Worm (Caenorhabditis elegans): Measurements from ENCODE around the gene F14F8.8.

F14F8.8 gene

ce11 chrV:16629600-16629999, 42.5 kb downstream of the F14F8.8 start, which contains the start of gene srd-21:
srd-21 (plus strand) TSS chrV:16629900.
- TF ChIP-seq nhr-20 (tag; optimal IDR thresholded peaks at IDR 0.05) (no peak), xbp-1 (tag; optimal IDR thresholded peaks at IDR 0.05) (no peak), pax-3 (tag; optimal IDR thresholded peaks at IDR 0.05) (no peak), egl-27 (tag; optimal IDR thresholded peaks at IDR 0.05) (no peak), tlp-1 (tag; optimal IDR thresholded peaks at IDR 0.05) (no peak), lin-14 (GFP tag; optimal IDR thresholded peaks at IDR 0.05) (no peak), grh-1 (GFP tag; IDR thresholded peaks at IDR 0.05) (no peak), nhr-77 (tag; optimal IDR thresholded peaks at IDR 0.05) (no peak), aha-1 (tag; optimal IDR thresholded peaks at IDR 0.05) (no peak), ceh-63 (GFP tag; optimal IDR thresholded peaks at IDR 0.05) (no peak), nhr-85 (tag) (no peak), unc-130 (tag; optimal IDR thresholded peaks at IDR 0.05) (no peak), alr-1 (tag; optimal IDR thresholded peaks at IDR 0.05; ENCODE audit: borderline replicate concordance) (no peak), zip-4 (GFP tag; optimal IDR thresholded peaks at IDR 0.05) (no peak), ceh-82 (tag; optimal IDR thresholded peaks at IDR 0.05) (no peak), ztf-11 (tag; optimal IDR thresholded peaks at IDR 0.05) (no peak), unc-98 (GFP tag; IDR thresholded peaks at IDR 0.05) (no peak), hlh-17 (GFP tag; optimal IDR thresholded peaks at IDR 0.05; ENCODE audit: borderline replicate concordance) (no peak)

- no peak for TF ChIP-seq fkh-8 (tag; optimal IDR thresholded peaks at IDR 0.05)
- TF ChIP-seq F16B12.6 (tag; optimal IDR thresholded peaks at IDR 0.05) = no peak
- TF ChIP-seq Y116A8C.19 (tag; optimal IDR thresholded peaks at IDR 0.05; ENCODE audit: borderline replicate concordance) = no peak
- TF ChIP-seq xbp-1 (tag; optimal IDR thresholded peaks at IDR 0.05) = no peak
- no peak for TF ChIP-seq C16A3.4 (tag; optimal IDR thresholded peaks at IDR 0.05)
- no peak for TF ChIP-seq nhr-85 (tag)
- TF ChIP-seq tlp-1 (tag; optimal IDR thresholded peaks at IDR 0.05) = no peak
- TF ChIP-seq unc-62 (GFP tag; optimal IDR thresholded peaks at IDR 0.05) = no peak
- TF ChIP-seq ceh-90 (tag; optimal IDR thresholded peaks at IDR 0.05) = no peak
Observed at ce11 chrV:16628991-16629390, 43.1 kb downstream of the F14F8.8 start, which contains the start of gene W06G6.2. W06G6.2 (plus strand) TSS chrV:16629291.

- TF ChIP-seq fos-1 (tag; optimal IDR thresholded peaks at IDR 0.05) = no peak
- no peak for TF ChIP-seq ztf-4 (tag; optimal IDR thresholded peaks at IDR 0.05)
- TF ChIP-seq vab-15 (tag; optimal IDR thresholded peaks at IDR 0.05) = no peak
- TF ChIP-seq fkh-8 (tag; optimal IDR thresholded peaks at IDR 0.05) = no peak
- peak; percentile 3 for TF ChIP-seq tlp-1 (tag; optimal IDR thresholded peaks at IDR 0.05)
- no peak for TF ChIP-seq mep-1 (tag; optimal IDR thresholded peaks at IDR 0.05)
- TF ChIP-seq fkh-10 (GFP tag; optimal IDR thresholded peaks at IDR 0.05) = no peak
- TF ChIP-seq ceh-82 (tag; optimal IDR thresholded peaks at IDR 0.05) = no peak
- TF ChIP-seq ceh-8 (GFP tag; optimal IDR thresholded peaks at IDR 0.05) = no peak
- no peak for TF ChIP-seq C04F5.9 (tag; optimal IDR thresholded peaks at IDR 0.05)
- TF ChIP-seq ceh-63 (GFP tag; optimal IDR thresholded peaks at IDR 0.05) = no peak
- no peak for TF ChIP-seq ama-1 (optimal IDR thresholded peaks at IDR 0.05)
- TF ChIP-seq elt-2 (tag; optimal IDR thresholded peaks at IDR 0.05) = peak; percentile 77
- TF ChIP-seq nhr-85 (tag) = no peak
- no peak for TF ChIP-seq Y116A8C.19 (tag; optimal IDR thresholded peaks at IDR 0.05; ENCODE audit: borderline replicate concordance)
- no peak for TF ChIP-seq jun-1 (tag; optimal IDR thresholded peaks at IDR 0.05)
- TF ChIP-seq isw-1 (GFP tag; IDR thresholded peaks at IDR 0.05) = no peak
Observed at ce11 chrV:16627962-16628361, 44.1 kb downstream of the F14F8.8 start, which contains the start of gene oac-53. oac-53 (minus strand) TSS chrV:16627970.

ce11 chrV:16622754-16623261, 49.3 kb downstream of the F14F8.8 start, which contains the start of gene Y70C5A.2:
Y70C5A.2 (minus strand) TSS chrV:16623211.
- TF ChIP-seq C34B4.2 (tag; optimal IDR thresholded peaks at IDR 0.05) = no peak
- TF ChIP-seq ets-5 (GFP tag; IDR thresholded peaks at IDR 0.05) = no peak
- no peak for TF ChIP-seq nhr-20 (tag; optimal IDR thresholded peaks at IDR 0.05)

Measured in whole organism, L1 larva.